Worm (Caenorhabditis elegans) whole organism, L4/young adult: ENCODE data around the gene K07H8.8.

Experiments used
- W03F9.2 ChIP-seq: fragments of 150-350 bp; optimal IDR thresholded peaks from 2 replicates; lab custom pipeline; 2014; ENCODE audit warnings: missing biosample characterization, missing genetic modification characterization
- dao-5 ChIP-seq: sonication (generic microtip); optimal IDR thresholded peaks from 2 replicates; lab custom pipeline; 2016; ENCODE audit warnings: missing genotype, missing genetic modification characterization, moderate library complexity, missing compliant biosample characterization
- him-1 ChIP-seq: sonication (generic microtip); optimal IDR thresholded peaks from 2 replicates; lab custom pipeline; 2016; ENCODE audit warnings: missing genotype, missing genetic modification reagents, missing genetic modification characterization, missing compliant biosample characterization

DNA sequence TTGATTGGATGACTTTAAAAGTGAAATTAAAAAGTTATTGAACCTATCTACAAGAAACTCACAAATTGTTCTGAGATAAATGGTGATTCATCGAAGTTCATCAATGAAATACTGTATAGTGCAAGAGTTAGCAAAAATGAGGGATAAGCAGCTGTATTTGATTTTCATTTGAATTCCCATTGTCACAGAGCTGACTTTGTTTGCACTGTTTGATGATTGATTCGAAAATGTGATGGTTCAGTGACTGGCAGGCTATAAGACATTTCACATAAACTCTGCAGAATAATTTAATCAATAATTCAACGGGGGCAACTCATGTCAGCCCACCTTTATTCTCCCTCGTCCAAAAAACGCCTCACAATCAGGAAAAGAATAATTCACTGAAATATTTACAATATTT, 24.6 kb downstream of the K07H8.8 start, which contains the start of gene T09A12.8:
- TF ChIP-seq him-1 (tag; lab: Kevin White, UChicago) = no peak
- TF ChIP-seq W03F9.2 (tag; lab: Kevin White, UChicago) = no peak
- TF ChIP-seq dao-5 (tag; lab: Kevin White, UChicago) = no peak
